Fruit fly (Drosophila melanogaster) whole organism, embryonic: ENCODE measurements around the gene CG5262.

Experiments used
- CG11560 ChIP-seq: fragments of 200-800 bp; sonication (Bioruptor generic); IDR thresholded peaks from 3 replicates; pipeline ENCODE4 v1.3.6; 2022; ENCODE audit warnings: missing biosample characterization, missing genetic modification characterization
- CG12071 ChIP-seq: fragments of 200-800 bp; sonication (Bioruptor generic); optimal IDR thresholded peaks from 3 replicates; lab custom pipeline; 2018; ENCODE audit warnings: missing biosample characterization, mild to moderate bottlenecking, missing genetic modification characterization
- CG13775 ChIP-seq: fragments of 200-800 bp; sonication (Bioruptor generic); optimal IDR thresholded peaks from 3 replicates; lab custom pipeline; 2017; ENCODE audit warnings: missing biosample characterization, mild to moderate bottlenecking, missing genetic modification characterization
- CG15514 ChIP-seq: fragments of 200-800 bp; sonication (Bioruptor generic); optimal IDR thresholded peaks from 3 replicates; lab custom pipeline; 2017; ENCODE audit warnings: missing biosample characterization, missing genetic modification characterization, mild to moderate bottlenecking, moderate library complexity, missing genetic modification reagents
- CG15601 ChIP-seq: fragments of 200-800 bp; sonication (Bioruptor generic); optimal IDR thresholded peaks from 3 replicates; lab custom pipeline; 2019; ENCODE audit warnings: missing biosample characterization, mild to moderate bottlenecking, missing genetic modification characterization, moderate library complexity
- CG18011 ChIP-seq: fragments of 200-800 bp; sonication (Bioruptor generic); optimal IDR thresholded peaks from 2 replicates; lab custom pipeline; 2017; ENCODE audit warnings: missing biosample characterization, missing genetic modification characterization, mild to moderate bottlenecking, moderate library complexity, missing genotype
- CG31365 ChIP-seq: fragments of 200-800 bp; sonication (Bioruptor generic); optimal IDR thresholded peaks from 2 replicates; lab custom pipeline; 2018; ENCODE audit warnings: missing biosample characterization, mild to moderate bottlenecking, missing genetic modification characterization
- CG3163 ChIP-seq: fragments of 200-800 bp; sonication (Bioruptor generic); optimal IDR thresholded peaks from 3 replicates; lab custom pipeline; 2016; ENCODE audit warnings: missing biosample characterization, missing genetic modification characterization
- CG4424 ChIP-seq: fragments of 200-800 bp; sonication (Bioruptor generic); optimal IDR thresholded peaks from 3 replicates; lab custom pipeline; 2016; ENCODE audit warnings: missing biosample characterization, missing genetic modification characterization
- CG7556 ChIP-seq: fragments of 200-800 bp; sonication (Bioruptor generic); optimal IDR thresholded peaks from 2 replicates; lab custom pipeline; 2017; ENCODE audit warnings: missing biosample characterization, mild to moderate bottlenecking, missing genetic modification characterization
- CG7987 ChIP-seq: fragments of 200-800 bp; sonication (Bioruptor generic); optimal IDR thresholded peaks from 2 replicates; lab custom pipeline; 2018; ENCODE audit warnings: missing biosample characterization, mild to moderate bottlenecking, missing genetic modification characterization, moderate library complexity
- CG9727 ChIP-seq: fragments of 200-800 bp; sonication (Bioruptor generic); optimal IDR thresholded peaks from 3 replicates; lab custom pipeline; 2017; ENCODE audit warnings: missing biosample characterization, mild to moderate bottlenecking, missing genetic modification characterization
- Chrac-16 ChIP-seq: fragments of 200-800 bp; sonication (Bioruptor generic); optimal IDR thresholded peaks from 3 replicates; lab custom pipeline; 2016; ENCODE audit warnings: missing biosample characterization, missing genetic modification characterization
- CkIIα-i1 ChIP-seq: fragments of 200-800 bp; sonication (Bioruptor generic); IDR thresholded peaks from 2 replicates; pipeline ENCODE4 v1.3.6; 2022; ENCODE audit warnings: missing biosample characterization, missing genetic modification characterization
- D19B ChIP-seq: fragments of 200-800 bp; sonication (Bioruptor generic); optimal IDR thresholded peaks from 2 replicates; lab custom pipeline; 2017; ENCODE audit warnings: missing biosample characterization, mild to moderate bottlenecking, missing genetic modification characterization
- Doc2 ChIP-seq: fragments of 200-800 bp; sonication (Bioruptor generic); IDR thresholded peaks from 2 replicates; pipeline ENCODE4 v1.3.6; 2022; ENCODE audit warnings: missing biosample characterization, missing genetic modification characterization
- HLH4C ChIP-seq: fragments of 200-800 bp; sonication (Bioruptor generic); IDR thresholded peaks from 3 replicates; pipeline ENCODE4 v1.3.6; 2022; ENCODE audit warnings: missing biosample characterization, missing genetic modification characterization; ENCODE audit not compliant: partially characterized antibody
- HLHmδ ChIP-seq: fragments of 200-800 bp; sonication (Bioruptor generic); optimal IDR thresholded peaks from 2 replicates; lab custom pipeline; 2018; ENCODE audit warnings: missing biosample characterization, mild to moderate bottlenecking, missing genetic modification characterization, moderate library complexity
- HmgZ ChIP-seq: fragments of 200-800 bp; sonication (Bioruptor generic); optimal IDR thresholded peaks from 2 replicates; lab custom pipeline; 2018; ENCODE audit warnings: missing biosample characterization, mild to moderate bottlenecking, missing genetic modification characterization
- Hr3 ChIP-seq: fragments of 200-800 bp; sonication (Bioruptor generic); optimal IDR thresholded peaks from 3 replicates; lab custom pipeline; 2016; ENCODE audit warnings: missing biosample characterization, missing genetic modification characterization
- Kr ChIP-seq: fragments of 200-800 bp; sonication (Bioruptor generic); optimal IDR thresholded peaks from 2 replicates; lab custom pipeline; 2017; ENCODE audit warnings: missing biosample characterization, mild to moderate bottlenecking, missing genetic modification characterization
- Mrtf ChIP-seq: fragments of 200-800 bp; sonication (Bioruptor generic); IDR thresholded peaks from 3 replicates; pipeline ENCODE4 v1.3.6; 2022; ENCODE audit warnings: missing biosample characterization, missing genetic modification characterization
- Myb ChIP-seq: fragments of 200-800 bp; sonication (Bioruptor generic); optimal IDR thresholded peaks from 2 replicates; lab custom pipeline; 2016; ENCODE audit warnings: missing biosample characterization, missing genetic modification characterization
- Pdp1 ChIP-seq, 2 experiments: fragments of 200-800 bp; sonication (Bioruptor generic); optimal IDR thresholded peaks; 3 replicates each; lab custom pipeline; 2016; ENCODE audit warnings: missing biosample characterization in 2 of 2, missing genetic modification characterization in 2 of 2, mild to moderate bottlenecking in 1 of 2, moderate library complexity in 1 of 2
- Taf1 ChIP-seq: fragments of 200-800 bp; sonication (Bioruptor generic); IDR thresholded peaks from 2 replicates; pipeline ENCODE4 v1.3.6; 2022; ENCODE audit warnings: missing biosample characterization, missing genetic modification characterization
- Xrp1 ChIP-seq: fragments of 200-800 bp; sonication (Bioruptor generic); IDR thresholded peaks from 2 replicates; pipeline ENCODE4 v1.3.6; 2022; ENCODE audit warnings: missing biosample characterization, missing genetic modification characterization
- al ChIP-seq: fragments of 200-800 bp; sonication (Bioruptor generic); IDR thresholded peaks from 2 replicates; pipeline ENCODE4 v1.3.6; 2022; ENCODE audit warnings: missing biosample characterization, missing genetic modification characterization
- amos ChIP-seq: fragments of 200-800 bp; sonication (Bioruptor generic); IDR thresholded peaks from 2 replicates; pipeline ENCODE4 v1.3.6; 2022; ENCODE audit warnings: missing biosample characterization, missing genetic modification characterization; ENCODE audit not compliant: partially characterized antibody
- bcd ChIP-seq: fragments of 200-800 bp; sonication (Bioruptor generic); optimal IDR thresholded peaks from 2 replicates; lab custom pipeline; 2017; ENCODE audit warnings: missing biosample characterization, mild to moderate bottlenecking, missing genetic modification characterization
- cato ChIP-seq: fragments of 200-800 bp; sonication (Bioruptor generic); optimal IDR thresholded peaks from 2 replicates; lab custom pipeline; 2016; ENCODE audit warnings: missing biosample characterization, missing genetic modification characterization, borderline replicate concordance
- caup ChIP-seq: fragments of 200-800 bp; sonication (Bioruptor generic); optimal IDR thresholded peaks from 3 replicates; lab custom pipeline; 2017; ENCODE audit warnings: missing biosample characterization, mild to moderate bottlenecking, missing genetic modification characterization, moderate library complexity; ENCODE audit not compliant: severe bottlenecking
- crp ChIP-seq, 2 experiments: fragments of 200-800 bp; sonication (Bioruptor generic); optimal IDR thresholded peaks; 2 replicates in 1 of 2; 3 replicates in 1 of 2; lab custom pipeline; 2017; ENCODE audit warnings: missing biosample characterization in 2 of 2, missing genetic modification characterization in 2 of 2, mild to moderate bottlenecking in 1 of 2, moderate library complexity in 1 of 2
- da ChIP-seq: fragments of 200-800 bp; sonication (Bioruptor generic); optimal IDR thresholded peaks from 2 replicates; lab custom pipeline; 2016; ENCODE audit warnings: missing biosample characterization, missing genetic modification characterization
- danr ChIP-seq: fragments of 200-800 bp; sonication (Bioruptor generic); IDR thresholded peaks from 2 replicates; pipeline ENCODE4 v1.3.6; 2022; ENCODE audit warnings: missing biosample characterization, missing genetic modification characterization
- hb ChIP-seq: fragments of 200-800 bp; sonication (Bioruptor generic); IDR thresholded peaks from 3 replicates; pipeline ENCODE4 v1.3.6; 2022; ENCODE audit warnings: missing biosample characterization, missing genetic modification characterization; ENCODE audit not compliant: partially characterized antibody
- hkb ChIP-seq, 2 experiments: fragments of 200-800 bp in 1 of 2; fragments of >200 bp in 1 of 2; sonication (Bioruptor generic) in 1 of 2; IDR thresholded peaks in 1 of 2; optimal IDR thresholded peaks in 1 of 2; 2 replicates each; pipeline versions ENCODE4 v1.3.6 to Lab custom; 2017 to 2022; ENCODE audit warnings: missing biosample characterization in 1 of 2, missing genetic modification characterization in 1 of 2
- jing ChIP-seq: fragments of 200-800 bp; sonication (Bioruptor generic); optimal IDR thresholded peaks from 2 replicates; lab custom pipeline; 2018; ENCODE audit warnings: missing biosample characterization, mild to moderate bottlenecking, missing genetic modification characterization
- lola ChIP-seq, 3 experiments: fragments of >200 bp in 2 of 3; fragments of 200-800 bp in 1 of 3; sonication (Bioruptor generic) in 1 of 3; optimal IDR thresholded peaks; 2 replicates each; lab custom pipeline; 2017 to 2019; ENCODE audit warnings: missing biosample characterization in 3 of 3, missing genetic modification characterization in 3 of 3, mild to moderate bottlenecking in 1 of 3, moderate library complexity in 1 of 3
- maf-S ChIP-seq: fragments of 200-800 bp; sonication (Bioruptor generic); optimal IDR thresholded peaks from 2 replicates; lab custom pipeline; 2016; ENCODE audit warnings: missing biosample characterization, missing genetic modification characterization
- row ChIP-seq: fragments of 200-800 bp; sonication (Bioruptor generic); IDR thresholded peaks from 3 replicates; pipeline ENCODE4 v1.3.6; 2022; ENCODE audit warnings: missing biosample characterization, missing genetic modification characterization
- salm ChIP-seq: fragments of 200-800 bp; sonication (Bioruptor generic); optimal IDR thresholded peaks from 2 replicates; lab custom pipeline; 2018; ENCODE audit warnings: missing biosample characterization, mild to moderate bottlenecking, missing genetic modification characterization
- tap ChIP-seq: fragments of 200-800 bp; optimal IDR thresholded peaks from 3 replicates; lab custom pipeline; 2019; ENCODE audit warnings: missing biosample characterization, mild to moderate bottlenecking, missing genetic modification characterization, moderate library complexity
- tna ChIP-seq: fragments of 200-800 bp; sonication (Bioruptor generic); IDR thresholded peaks from 2 replicates; pipeline ENCODE4 v1.3.6; 2022; ENCODE audit warnings: missing biosample characterization, missing genetic modification characterization; ENCODE audit not compliant: partially characterized antibody

CG5262 gene

dm6 chr3L:20474789-20475208, 44.5 kb upstream of the CG5262 start (continued):
- TF ChIP-seq Hr3 (GFP tag; lab: Kevin White, UChicago) (peak; percentile 90), crp (GFP tag; optimal IDR thresholded peaks at IDR 0.05; lab: Kevin White, UChicago) (peak; percentile 46 to 93), D19B (GFP tag; lab: Kevin White, UChicago) (peak; percentile 57), HLHmδ (GFP tag; lab: Kevin White, UChicago) (peak; percentile 45), caup (GFP tag; lab: Kevin White, UChicago) (peak; percentile 93), bcd (peak; percentile 89), hkb (optimal IDR thresholded peaks at IDR 0.05; lab: Kevin White, UChicago) (no peak), hkb (GFP tag; IDR thresholded peaks at IDR 0.05; lab: Robert Waterston, UW) (no peak), Chrac-16 (peak; percentile 88), HmgZ (tag; lab: Kevin White, UChicago) (peak; percentile 94), CG3163 (GFP tag; lab: Kevin White, UChicago) (peak; percentile 67), CG18011 (GFP tag; lab: Kevin White, UChicago) (peak; percentile 76), al (no peak), CkIIα-i1 (GFP tag; lab: Robert Waterston, UW) (no peak), Doc2 (GFP tag; lab: Robert Waterston, UW) (no peak), CG7556 (GFP tag; lab: Kevin White, UChicago) (peak; percentile 84), cato (GFP tag; lab: Kevin White, UChicago) (peak; percentile 71), row (GFP tag; lab: Robert Waterston, UW) (no peak), hb (GFP tag; lab: Robert Waterston, UW) (no peak), CG15601 (tag; lab: Kevin White, UChicago) (peak; percentile 72), jing (GFP tag; lab: Kevin White, UChicago) (peak; percentile 56), lola (GFP tag; optimal IDR thresholded peaks at IDR 0.05; lab: Kevin White, UChicago) (peak in 1 of 3 experiments; percentile 69), danr (GFP tag; lab: Robert Waterston, UW) (no peak), Taf1 (GFP tag; lab: Robert Waterston, UW) (no peak), tna (no peak), tap (peak; percentile 83), CG15514 (GFP tag; lab: Kevin White, UChicago) (peak; percentile 89), CG11560 (tag; lab: Robert Waterston, UW) (no peak), amos (GFP tag; lab: Robert Waterston, UW) (no peak), da (GFP tag; lab: Kevin White, UChicago) (peak; percentile 71), CG13775 (GFP tag; lab: Kevin White, UChicago) (peak; percentile 82), CG12071 (GFP tag; lab: Kevin White, UChicago) (peak; percentile 81), Kr (GFP tag; lab: Kevin White, UChicago) (no peak), Mrtf (GFP tag; lab: Robert Waterston, UW) (no peak), HLH4C (GFP tag; lab: Robert Waterston, UW) (no peak), CG31365 (tag; lab: Kevin White, UChicago) (peak; percentile 69), salm (peak; percentile 37), CG9727 (GFP tag; lab: Kevin White, UChicago) (peak; percentile 83), maf-S (GFP tag; lab: Kevin White, UChicago) (peak; percentile 78), Pdp1 (GFP tag; optimal IDR thresholded peaks at IDR 0.05; lab: Kevin White, UChicago) (peak in 1 of 2 experiments; percentile 88), CG4424 (GFP tag; lab: Kevin White, UChicago) (peak; percentile 88), CG7987 (GFP tag; lab: Kevin White, UChicago) (peak; percentile 91), Myb (GFP tag; lab: Kevin White, UChicago) (peak; percentile 76), Xrp1 (no peak)
- TF ChIP-seq, all 482 proteins: peak for 297
